Worm (Caenorhabditis elegans) whole organism, mixed stage, embryonic: ENCODE data around the gene scl-2.

ENCODE experiments used
- M03D4.4 ChIP-seq: sonication (generic microtip); optimal IDR thresholded peaks from 2 replicates; lab custom pipeline; 2017; ENCODE audit warnings: mild to moderate bottlenecking, missing genetic modification characterization, missing compliant biosample characterization
- bed-3 ChIP-seq: fragments of 200-800 bp; sonication (Bioruptor generic); optimal IDR thresholded peaks from 3 replicates; lab custom pipeline; 2018; ENCODE audit warnings: mild to moderate bottlenecking, missing genetic modification characterization, moderate library complexity, missing compliant biosample characterization
- blmp-1 ChIP-seq: fragments of 150-350 bp; optimal IDR thresholded peaks from 2 replicates; lab custom pipeline; 2014; ENCODE audit warnings: missing biosample characterization, missing genetic modification characterization
- ceh-39 ChIP-seq: fragments of 150-350 bp; optimal IDR thresholded peaks from 2 replicates; lab custom pipeline; 2014; ENCODE audit warnings: missing biosample characterization, missing genetic modification characterization
- ceh-43 ChIP-seq: fragments of 200-800 bp; sonication (Bioruptor generic); optimal IDR thresholded peaks from 2 replicates; lab custom pipeline; 2018; ENCODE audit warnings: mild to moderate bottlenecking, missing genetic modification characterization, moderate library complexity, missing compliant biosample characterization
- ces-1 ChIP-seq: fragments of 150-350 bp; optimal IDR thresholded peaks from 2 replicates; lab custom pipeline; 2014; ENCODE audit warnings: missing biosample characterization, missing genetic modification reagents, missing genetic modification characterization
- cnd-1 ChIP-seq: fragments of 200-800 bp; sonication (Bioruptor generic); optimal IDR thresholded peaks from 2 replicates; lab custom pipeline; 2018; ENCODE audit warnings: mild to moderate bottlenecking, missing genetic modification characterization, missing compliant biosample characterization
- drap-1 ChIP-seq: fragments of 200-800 bp; sonication (Bioruptor generic); optimal IDR thresholded peaks from 3 replicates; lab custom pipeline; 2018; ENCODE audit warnings: mild to moderate bottlenecking, missing genetic modification characterization, missing compliant biosample characterization
- elt-1 ChIP-seq: sonication (generic microtip); optimal IDR thresholded peaks from 2 replicates; lab custom pipeline; 2017; ENCODE audit warnings: missing genetic modification characterization, mild to moderate bottlenecking, missing compliant biosample characterization, antibody characterized with exemption, moderate library complexity, borderline replicate concordance; ENCODE audit not compliant: insufficient read depth
- elt-3 ChIP-seq: fragments of 150-350 bp; optimal IDR thresholded peaks from 2 replicates; lab custom pipeline; 2014; ENCODE audit warnings: missing biosample characterization, missing genetic modification characterization
- flh-1 ChIP-seq: fragments of 200-800 bp; sonication (Bioruptor generic); optimal IDR thresholded peaks from 2 replicates; lab custom pipeline; 2018; ENCODE audit warnings: mild to moderate bottlenecking, missing genetic modification characterization, moderate library complexity, missing compliant biosample characterization
- ham-2 ChIP-seq: fragments of 200-800 bp; sonication (Bioruptor generic); optimal IDR thresholded peaks from 2 replicates; lab custom pipeline; 2018; ENCODE audit warnings: mild to moderate bottlenecking, missing genetic modification characterization, missing compliant biosample characterization
- hlh-1 ChIP-seq: fragments of 150-350 bp; optimal IDR thresholded peaks from 2 replicates; lab custom pipeline; 2014; ENCODE audit warnings: missing biosample characterization, missing genetic modification reagents, missing genetic modification characterization
- lin-32 ChIP-seq: fragments of 200-800 bp; sonication (Bioruptor generic); optimal IDR thresholded peaks from 2 replicates; lab custom pipeline; 2018; ENCODE audit warnings: mild to moderate bottlenecking, missing genetic modification characterization, missing compliant biosample characterization
- lsy-2 ChIP-seq: fragments of 150-350 bp; optimal IDR thresholded peaks from 2 replicates; lab custom pipeline; 2014; ENCODE audit warnings: missing biosample characterization, missing genetic modification characterization
- mab-5 ChIP-seq: fragments of 150-350 bp; optimal IDR thresholded peaks from 2 replicates; lab custom pipeline; 2014; ENCODE audit warnings: missing biosample characterization, missing genetic modification characterization
- mep-1 ChIP-seq: fragments of 150-350 bp; optimal IDR thresholded peaks from 2 replicates; lab custom pipeline; 2017; ENCODE audit warnings: missing biosample characterization, missing genetic modification reagents, missing genetic modification characterization, inconsistent platforms
- mls-2 ChIP-seq: sonication (generic microtip); optimal IDR thresholded peaks from 2 replicates; lab custom pipeline; 2016; ENCODE audit warnings: mild to moderate bottlenecking, missing genetic modification characterization, moderate library complexity, missing compliant biosample characterization
- nhr-12 ChIP-seq: fragments of 150-350 bp; optimal IDR thresholded peaks from 2 replicates; lab custom pipeline; 2014; ENCODE audit warnings: missing biosample characterization, missing genetic modification characterization
- nhr-2 ChIP-seq: fragments of 150-350 bp; optimal IDR thresholded peaks from 2 replicates; lab custom pipeline; 2014; ENCODE audit warnings: missing biosample characterization, missing genetic modification characterization
- nhr-237 ChIP-seq: fragments of 150-350 bp; optimal IDR thresholded peaks from 2 replicates; lab custom pipeline; 2014; ENCODE audit warnings: missing biosample characterization, missing genetic modification characterization
- nhr-28 ChIP-seq: fragments of 150-350 bp; optimal IDR thresholded peaks from 2 replicates; lab custom pipeline; 2014; ENCODE audit warnings: missing biosample characterization, missing genetic modification characterization
- pha-4 ChIP-seq: fragments of 150-350 bp; optimal IDR thresholded peaks from 2 replicates; lab custom pipeline; 2018; ENCODE audit warnings: missing biosample characterization, missing genetic modification reagents, missing genetic modification characterization
- snpc-4 ChIP-seq: fragments of 150-350 bp; optimal IDR thresholded peaks from 2 replicates; lab custom pipeline; 2014; ENCODE audit warnings: missing biosample characterization, missing genetic modification characterization
- sptf-1 ChIP-seq: sonication (generic microtip); optimal IDR thresholded peaks from 2 replicates; lab custom pipeline; 2017; ENCODE audit warnings: mild to moderate bottlenecking, missing genetic modification characterization, moderate library complexity, missing compliant biosample characterization
- tbx-8 ChIP-seq: fragments of 200-800 bp; sonication (Bioruptor generic); optimal IDR thresholded peaks from 2 replicates; lab custom pipeline; 2018; ENCODE audit warnings: mild to moderate bottlenecking, missing genetic modification characterization, moderate library complexity, missing compliant biosample characterization
- unc-120 ChIP-seq: sonication (generic microtip); optimal IDR thresholded peaks from 2 replicates; lab custom pipeline; 2017; ENCODE audit warnings: missing genetic modification characterization, missing compliant biosample characterization; ENCODE audit not compliant: poor library complexity, severe bottlenecking
- unc-39 ChIP-seq: fragments of 150-350 bp; optimal IDR thresholded peaks from 2 replicates; lab custom pipeline; 2014; ENCODE audit warnings: missing biosample characterization, missing genetic modification characterization
- unc-62 ChIP-seq: fragments of 150-350 bp; optimal IDR thresholded peaks from 2 replicates; lab custom pipeline; 2014; ENCODE audit warnings: missing biosample characterization, missing genetic modification reagents, missing genetic modification characterization
- zip-8 ChIP-seq: fragments of 150-350 bp; optimal IDR thresholded peaks from 2 replicates; lab custom pipeline; 2014; ENCODE audit warnings: missing biosample characterization, missing genetic modification characterization
- ztf-11 ChIP-seq: fragments of 150-350 bp; optimal IDR thresholded peaks from 2 replicates; lab custom pipeline; 2014; ENCODE audit warnings: missing biosample characterization, missing genetic modification characterization

Gene scl-2

DNA sequence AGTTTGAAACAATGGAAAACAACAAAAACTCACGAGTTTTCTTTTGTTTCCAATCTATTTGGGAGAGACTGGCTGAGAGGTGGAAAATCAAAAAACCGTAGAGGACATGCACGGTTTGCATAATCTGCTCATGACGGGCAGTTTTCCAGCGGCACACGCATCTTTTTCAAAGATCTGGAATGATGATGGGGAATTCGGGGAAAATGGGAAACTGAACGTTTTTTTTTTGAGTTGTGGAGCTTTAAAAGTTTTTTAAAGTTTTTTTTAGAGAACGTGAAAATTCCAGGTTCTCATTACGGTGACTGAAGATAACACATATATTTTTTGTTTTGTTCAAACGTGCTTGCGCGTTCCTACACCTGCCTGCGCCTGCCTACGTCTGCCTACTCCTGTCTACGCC lies 19.1 kb downstream of the scl-2 start, which contains the start of gene C39E9.7:
C39E9.7 (minus strand) TSS at position 101 of the 400 bp plus-strand sequence.
- TF ChIP-seq pha-4 (tag; lab: Kevin White, UChicago) (no peak), elt-1 (no peak), ceh-43 (no peak), cnd-1 (tag; lab: Kevin White, UChicago) (no peak), ces-1 (GFP tag; lab: Kevin White, UChicago) (no peak), sptf-1 (tag; lab: Kevin White, UChicago) (no peak), mab-5 (no peak), ztf-11 (tag; lab: Kevin White, UChicago) (no peak), nhr-12 (tag; lab: Kevin White, UChicago) (no peak), bed-3 (GFP tag; lab: Kevin White, UChicago) (no peak), drap-1 (GFP tag; lab: Kevin White, UChicago) (no peak), mep-1 (no peak), nhr-2 (tag; lab: Kevin White, UChicago) (no peak)

DNA sequence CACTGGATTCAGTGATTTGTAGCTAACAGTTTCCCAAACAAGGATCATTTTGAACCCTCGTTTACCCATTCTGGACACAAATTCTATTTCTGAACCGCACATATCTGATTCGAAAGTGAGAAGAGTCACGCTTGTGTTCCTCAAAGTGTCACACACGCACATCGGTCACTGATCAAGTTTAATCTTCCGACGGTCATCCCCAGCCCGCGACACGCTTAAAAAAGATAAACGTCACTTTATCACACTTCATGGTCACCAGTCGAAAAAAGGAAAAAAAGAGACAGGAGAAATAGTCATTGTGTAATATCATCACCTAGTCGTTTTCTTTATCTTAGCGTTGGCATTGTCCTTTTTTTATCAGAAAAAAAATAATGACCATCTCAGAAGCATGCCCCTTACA lies 20.2 kb downstream of the scl-2 start:
- TF ChIP-seq nhr-2 (tag; lab: Kevin White, UChicago): no peak
- no peak for TF ChIP-seq M03D4.4
- TF ChIP-seq nhr-237 (tag; lab: Kevin White, UChicago): no peak
- TF ChIP-seq lsy-2 (tag; lab: Kevin White, UChicago): no peak

DNA sequence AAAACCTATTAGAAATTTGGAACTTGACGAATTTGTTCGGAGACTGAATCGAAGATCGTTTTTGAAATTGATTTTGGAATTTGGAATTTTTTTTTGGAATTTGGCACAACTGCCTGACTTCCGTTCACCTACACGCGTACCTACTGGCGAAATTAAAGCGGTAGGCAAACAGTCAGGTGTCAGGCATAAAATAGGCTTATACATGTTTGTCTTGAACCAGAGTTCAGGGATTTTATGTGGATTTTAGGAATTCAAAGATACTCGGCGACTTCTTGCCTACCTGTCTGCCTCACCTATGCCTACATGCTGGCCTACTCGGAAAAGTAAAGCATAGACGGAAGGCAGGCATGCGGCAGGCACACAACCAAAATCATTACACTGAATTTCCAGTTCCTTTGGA lies 20.8 kb downstream of the scl-2 start:
- TF ChIP-seq blmp-1 (tag; lab: Kevin White, UChicago) (no peak), unc-39 (tag; lab: Kevin White, UChicago) (no peak), nhr-28 (tag; lab: Kevin White, UChicago) (no peak), ceh-39 (tag; lab: Kevin White, UChicago) (no peak), cnd-1 (tag; lab: Kevin White, UChicago) (no peak), ztf-11 (tag; lab: Kevin White, UChicago) (no peak), flh-1 (GFP tag; lab: Kevin White, UChicago) (no peak), nhr-12 (tag; lab: Kevin White, UChicago) (no peak), bed-3 (GFP tag; lab: Kevin White, UChicago) (no peak), mep-1 (no peak), zip-8 (tag; lab: Kevin White, UChicago) (no peak), tbx-8 (GFP tag; lab: Kevin White, UChicago) (no peak), nhr-2 (tag; lab: Kevin White, UChicago) (no peak), mls-2 (no peak)

DNA sequence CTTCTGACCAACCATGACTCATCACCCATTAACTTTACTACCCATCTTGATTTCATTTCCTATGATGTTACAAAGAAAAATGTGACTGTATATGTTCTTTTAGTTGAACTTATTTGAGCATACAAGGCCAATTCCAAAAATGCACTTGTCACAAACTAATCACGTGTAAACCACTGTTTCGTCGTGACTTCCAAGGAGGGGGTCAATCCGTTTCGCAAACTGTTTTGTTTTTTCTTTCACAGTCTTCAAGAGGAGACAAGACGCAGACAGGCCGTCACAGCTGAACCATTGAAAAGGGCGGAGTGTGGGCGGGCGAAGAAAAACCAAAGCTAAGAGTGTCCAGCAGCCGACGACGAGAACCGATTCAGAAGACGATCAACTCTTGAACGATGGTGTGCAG lies 21.6 kb downstream of the scl-2 start, which contains the start of gene C39E9.8:
C39E9.8 (plus strand) TSS at position 328 of the 400 bp plus-strand sequence.
- no peak for TF ChIP-seq M03D4.4
- TF ChIP-seq flh-1 (GFP tag; lab: Kevin White, UChicago): no peak
- no peak for TF ChIP-seq unc-120
- TF ChIP-seq nhr-237 (tag; lab: Kevin White, UChicago): no peak
- no peak for TF ChIP-seq sptf-1 (tag; lab: Kevin White, UChicago)
- TF ChIP-seq unc-62 (GFP tag; lab: Kevin White, UChicago): no peak
- TF ChIP-seq pha-4 (tag; lab: Kevin White, UChicago): no peak
- TF ChIP-seq ham-2 (GFP tag; lab: Kevin White, UChicago): no peak
- no peak for TF ChIP-seq ceh-43
- TF ChIP-seq blmp-1 (tag; lab: Kevin White, UChicago): no peak
- TF ChIP-seq nhr-28 (tag; lab: Kevin White, UChicago): no peak
- TF ChIP-seq drap-1 (GFP tag; lab: Kevin White, UChicago): no peak
- TF ChIP-seq lin-32: no peak
- TF ChIP-seq ces-1 (GFP tag; lab: Kevin White, UChicago): no peak
- no peak for TF ChIP-seq tbx-8 (GFP tag; lab: Kevin White, UChicago)
- TF ChIP-seq hlh-1 (tag; lab: Kevin White, UChicago): no peak
- no peak for TF ChIP-seq snpc-4 (tag; lab: Kevin White, UChicago)
- no peak for TF ChIP-seq lsy-2 (tag; lab: Kevin White, UChicago)
- TF ChIP-seq elt-3 (tag; lab: Kevin White, UChicago): no peak
- TF ChIP-seq unc-39 (tag; lab: Kevin White, UChicago): no peak

DNA sequence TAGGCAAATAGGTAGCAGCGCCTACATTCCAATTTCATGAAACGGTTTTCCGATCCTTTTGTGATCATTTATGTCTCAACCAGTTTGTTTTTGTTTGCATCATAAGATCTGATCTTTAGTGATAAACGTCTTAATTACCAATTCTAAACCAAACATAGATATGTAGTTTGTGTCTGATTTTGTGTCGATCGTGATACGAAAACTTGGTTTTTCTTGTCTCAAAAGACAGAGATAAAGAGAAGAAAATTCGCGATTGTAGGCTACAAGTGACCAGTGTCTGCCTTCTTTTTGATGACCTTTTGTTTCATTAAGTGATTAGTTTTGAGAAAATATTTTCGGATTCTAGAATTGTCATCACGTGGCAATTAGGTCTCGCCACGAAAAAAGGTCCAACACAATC lies 22.7 kb downstream of the scl-2 start:
- no peak for TF ChIP-seq elt-1
